Worm (Caenorhabditis elegans) whole organism, late embryonic: Measurements from ENCODE around the gene vha-14.

ENCODE experiments used
- elt-2 ChIP-seq: sonication (generic microtip); optimal IDR thresholded peaks from 2 replicates; lab custom pipeline; 2016; ENCODE audit warnings: missing genetic modification reagents, missing genetic modification characterization, missing compliant biosample characterization
- fax-1 ChIP-seq: sonication (generic microtip); optimal IDR thresholded peaks from 2 replicates; lab custom pipeline; 2016; ENCODE audit warnings: missing genotype, missing genetic modification characterization, missing compliant biosample characterization
- nfya-1 ChIP-seq: sonication (generic microtip); optimal IDR thresholded peaks from 2 replicates; lab custom pipeline; 2017; ENCODE audit warnings: missing genetic modification characterization, mild to moderate bottlenecking, missing compliant biosample characterization, antibody characterized with exemption, moderate library complexity
- unc-55 ChIP-seq: sonication (generic microtip); optimal IDR thresholded peaks from 2 replicates; lab custom pipeline; 2017; ENCODE audit warnings: missing biosample characterization, missing genetic modification reagents, missing genetic modification characterization

DNA sequence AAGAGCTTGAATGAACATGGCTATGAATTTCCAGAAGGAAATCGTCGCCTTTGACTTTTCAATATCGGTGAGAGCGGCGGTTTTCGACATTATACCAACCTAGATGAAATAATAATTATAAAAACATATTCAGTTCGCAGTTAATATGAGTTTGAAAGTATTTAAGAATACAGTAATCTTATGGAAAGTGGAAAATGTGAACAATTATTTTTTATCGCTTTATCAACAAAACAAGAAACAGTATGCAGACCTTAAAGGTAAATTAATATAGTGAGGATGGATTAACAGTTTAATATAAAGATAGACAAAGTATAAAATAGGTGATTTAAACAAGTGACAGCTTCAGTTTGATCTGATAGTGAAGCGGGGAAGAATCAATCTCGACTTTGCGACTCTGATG lies 50.6 kb downstream of the vha-14 start, which contains the start of gene C48B4.6:
- TF ChIP-seq nfya-1 = no peak
- TF ChIP-seq fax-1 (tag; lab: Kevin White, UChicago) = no peak
- TF ChIP-seq elt-2 (tag; lab: Kevin White, UChicago) = no peak
- TF ChIP-seq unc-55 (GFP tag; lab: Kevin White, UChicago) = no peak
